Fruit fly (Drosophila melanogaster) whole organism, embryonic: ENCODE data around the gene Or85a.
A peak's percentile ranks its signal among the peaks of the same experiment; 100 is the strongest.

ENCODE experiments used
- Atf-2 ChIP-seq: fragments of 200-800 bp; sonication (Bioruptor generic); optimal IDR thresholded peaks from 2 replicates; lab custom pipeline; 2016; ENCODE audit warnings: missing biosample characterization, missing genetic modification characterization
- B-H2 ChIP-seq: fragments of 200-800 bp; sonication (Bioruptor generic); optimal IDR thresholded peaks from 2 replicates; lab custom pipeline; 2018; ENCODE audit warnings: missing biosample characterization, mild to moderate bottlenecking, missing genetic modification characterization
- CG1024 ChIP-seq: fragments of 200-800 bp; sonication (Bioruptor generic); IDR thresholded peaks from 2 replicates; pipeline ENCODE4 v1.3.6; 2022; ENCODE audit warnings: missing biosample characterization, missing genetic modification characterization
- CG1233 ChIP-seq: fragments of 200-800 bp; sonication (Bioruptor generic); optimal IDR thresholded peaks from 4 replicates; lab custom pipeline; 2018; ENCODE audit warnings: missing biosample characterization, mild to moderate bottlenecking, missing genetic modification characterization
- CG12744 ChIP-seq: fragments of 200-800 bp; sonication (Bioruptor generic); optimal IDR thresholded peaks from 2 replicates; lab custom pipeline; 2016; ENCODE audit warnings: missing biosample characterization, missing genetic modification characterization
- CG12769 ChIP-seq: fragments of 200-800 bp; sonication (Bioruptor generic); optimal IDR thresholded peaks from 2 replicates; lab custom pipeline; 2019; ENCODE audit warnings: missing biosample characterization, mild to moderate bottlenecking, missing genetic modification characterization, moderate library complexity
- CG18599 ChIP-seq: fragments of 200-800 bp; sonication (Bioruptor generic); optimal IDR thresholded peaks from 3 replicates; lab custom pipeline; 2017; ENCODE audit warnings: missing biosample characterization, missing genetic modification characterization, mild to moderate bottlenecking, moderate library complexity, missing genetic modification reagents
- CG2129 ChIP-seq: fragments of 200-800 bp; sonication (Bioruptor generic); IDR thresholded peaks from 2 replicates; pipeline ENCODE4 v1.3.6; 2022; ENCODE audit warnings: missing biosample characterization, missing genetic modification characterization; ENCODE audit not compliant: partially characterized antibody
- CG2199 ChIP-seq: fragments of 200-800 bp; sonication (Bioruptor generic); IDR thresholded peaks from 3 replicates; pipeline ENCODE4 v1.3.6; 2022; ENCODE audit warnings: missing biosample characterization, missing genetic modification characterization
- CG32532 ChIP-seq: fragments of 200-800 bp; sonication (Bioruptor generic); IDR thresholded peaks from 2 replicates; pipeline ENCODE4 v1.3.6; 2022; ENCODE audit warnings: missing biosample characterization, missing genetic modification characterization
- CG34376 ChIP-seq: fragments of 200-800 bp; sonication (Bioruptor generic); optimal IDR thresholded peaks from 2 replicates; lab custom pipeline; 2018; ENCODE audit warnings: missing biosample characterization, mild to moderate bottlenecking, missing genetic modification characterization
- CG4282 ChIP-seq: fragments of 200-800 bp; sonication (Bioruptor generic); optimal IDR thresholded peaks from 2 replicates; lab custom pipeline; 2016; ENCODE audit warnings: missing biosample characterization, missing genetic modification characterization
- CG4360 ChIP-seq: fragments of 200-800 bp; sonication (Bioruptor generic); IDR thresholded peaks from 2 replicates; pipeline ENCODE4 v1.3.6; 2022; ENCODE audit warnings: missing biosample characterization, missing genetic modification characterization
- CG6765 ChIP-seq: fragments of 200-800 bp; sonication (Bioruptor generic); optimal IDR thresholded peaks from 3 replicates; lab custom pipeline; 2017; ENCODE audit warnings: missing biosample characterization, mild to moderate bottlenecking, missing genetic modification characterization
- CG8290 ChIP-seq, 3 experiments: fragments of 200-800 bp; sonication (Bioruptor generic); optimal IDR thresholded peaks; 2 replicates each; lab custom pipeline; 2016 to 2019; ENCODE audit warnings: missing biosample characterization in 3 of 3, missing genetic modification characterization in 3 of 3, mild to moderate bottlenecking in 2 of 3, moderate library complexity in 1 of 3
- CG9797 ChIP-seq: fragments of 200-800 bp; sonication (Bioruptor generic); optimal IDR thresholded peaks from 3 replicates; lab custom pipeline; 2018; ENCODE audit warnings: missing biosample characterization, mild to moderate bottlenecking, missing genetic modification characterization
- CG9932 ChIP-seq: fragments of 200-800 bp; sonication (Bioruptor generic); IDR thresholded peaks from 2 replicates; pipeline ENCODE4 v1.3.6; 2022; ENCODE audit warnings: missing biosample characterization, missing genetic modification characterization
- CTCF ChIP-seq: fragments of 200-800 bp; sonication (Bioruptor generic); optimal IDR thresholded peaks from 2 replicates; lab custom pipeline; 2017; ENCODE audit warnings: missing biosample characterization, mild to moderate bottlenecking, missing genetic modification characterization, moderate library complexity
- Deaf1 ChIP-seq: fragments of 200-800 bp; optimal IDR thresholded peaks from 3 replicates; lab custom pipeline; 2019; ENCODE audit warnings: missing biosample characterization, mild to moderate bottlenecking, missing genetic modification characterization, moderate library complexity
- HLH3B ChIP-seq: fragments of 200-800 bp; sonication (Bioruptor generic); IDR thresholded peaks from 2 replicates; pipeline ENCODE4 v1.3.6; 2022; ENCODE audit warnings: missing biosample characterization, missing genetic modification characterization
- HmgZ ChIP-seq: fragments of 200-800 bp; sonication (Bioruptor generic); optimal IDR thresholded peaks from 2 replicates; lab custom pipeline; 2018; ENCODE audit warnings: missing biosample characterization, mild to moderate bottlenecking, missing genetic modification characterization
- MTF-1 ChIP-seq: fragments of 200-800 bp; sonication (Bioruptor generic); optimal IDR thresholded peaks from 2 replicates; lab custom pipeline; 2018; ENCODE audit warnings: missing biosample characterization, mild to moderate bottlenecking, missing genetic modification characterization, borderline replicate concordance
- Med ChIP-seq: fragments of 200-800 bp; sonication (Bioruptor generic); peaks from one replicate; lab custom pipeline; 2016; ENCODE audit warnings: missing biosample characterization, missing genetic modification characterization, mild to moderate bottlenecking, inconsistent platforms, moderate library complexity
- NfI ChIP-seq: fragments of 200-800 bp; sonication (Bioruptor generic); optimal IDR thresholded peaks from 3 replicates; lab custom pipeline; 2018; ENCODE audit warnings: missing biosample characterization, mild to moderate bottlenecking, missing genetic modification characterization, moderate library complexity
- Pdp1 ChIP-seq, 2 experiments: fragments of 200-800 bp; sonication (Bioruptor generic); optimal IDR thresholded peaks; 3 replicates each; lab custom pipeline; 2016; ENCODE audit warnings: missing biosample characterization in 2 of 2, missing genetic modification characterization in 2 of 2, mild to moderate bottlenecking in 1 of 2, moderate library complexity in 1 of 2
- Scr ChIP-seq: fragments of 200-800 bp; sonication (Bioruptor generic); IDR thresholded peaks from 2 replicates; pipeline ENCODE4 v1.3.6; 2022; ENCODE audit warnings: missing biosample characterization, missing genetic modification characterization; ENCODE audit not compliant: partially characterized antibody
- Ssrp ChIP-seq: fragments of 200-800 bp; sonication (Bioruptor generic); optimal IDR thresholded peaks from 2 replicates; lab custom pipeline; 2018; ENCODE audit warnings: missing biosample characterization, mild to moderate bottlenecking, missing genetic modification characterization, moderate library complexity
- YL-1 ChIP-seq: fragments of 200-800 bp; sonication (Bioruptor generic); optimal IDR thresholded peaks from 3 replicates; lab custom pipeline; 2017; ENCODE audit warnings: missing biosample characterization, mild to moderate bottlenecking, missing genetic modification characterization
- amos ChIP-seq: fragments of 200-800 bp; sonication (Bioruptor generic); IDR thresholded peaks from 2 replicates; pipeline ENCODE4 v1.3.6; 2022; ENCODE audit warnings: missing biosample characterization, missing genetic modification characterization; ENCODE audit not compliant: partially characterized antibody
- ase ChIP-seq: fragments of 200-800 bp; sonication (Bioruptor generic); IDR thresholded peaks from 3 replicates; pipeline ENCODE4 v1.3.6; 2022; ENCODE audit warnings: missing biosample characterization, missing genetic modification characterization
- bcd ChIP-seq: fragments of 200-800 bp; sonication (Bioruptor generic); optimal IDR thresholded peaks from 2 replicates; lab custom pipeline; 2017; ENCODE audit warnings: missing biosample characterization, mild to moderate bottlenecking, missing genetic modification characterization
- cad ChIP-seq: fragments of >200 bp; optimal IDR thresholded peaks from 2 replicates; lab custom pipeline; 2017; ENCODE audit warnings: missing biosample characterization, missing genetic modification characterization
- chinmo ChIP-seq: fragments of 200-800 bp; sonication (Bioruptor generic); IDR thresholded peaks from 4 replicates; pipeline ENCODE4 v1.3.6; 2022; ENCODE audit warnings: missing biosample characterization, missing genetic modification characterization; ENCODE audit not compliant: partially characterized antibody
- ci ChIP-seq: fragments of 200-800 bp; sonication (Bioruptor generic); IDR thresholded peaks from 3 replicates; pipeline ENCODE4 v1.3.6; 2022; ENCODE audit warnings: missing biosample characterization, missing genetic modification characterization
- croc ChIP-seq: fragments of 200-800 bp; sonication (Bioruptor generic); conservative IDR thresholded peaks from 3 replicates; pipeline ENCODE4 v1.3.6; 2022; ENCODE audit warnings: missing biosample characterization, missing genetic modification characterization
- cwo ChIP-seq: fragments of 200-800 bp; sonication (Bioruptor generic); optimal IDR thresholded peaks from 3 replicates; lab custom pipeline; 2017; ENCODE audit warnings: missing biosample characterization, missing genetic modification characterization, mild to moderate bottlenecking, moderate library complexity, missing genetic modification reagents
- dimm ChIP-seq: fragments of 200-800 bp; sonication (Bioruptor generic); IDR thresholded peaks from 2 replicates; pipeline ENCODE4 v1.3.6; 2022; ENCODE audit warnings: missing biosample characterization, missing genetic modification characterization
- gcm ChIP-seq: fragments of 200-800 bp; sonication (Bioruptor generic); optimal IDR thresholded peaks from 2 replicates; lab custom pipeline; 2019; ENCODE audit warnings: missing biosample characterization, mild to moderate bottlenecking, missing genetic modification characterization, moderate library complexity
- lmd ChIP-seq: fragments of 200-800 bp; sonication (Bioruptor generic); IDR thresholded peaks from 2 replicates; pipeline ENCODE4 v1.3.6; 2022; ENCODE audit warnings: missing biosample characterization, missing genetic modification characterization
- mirr ChIP-seq: fragments of 200-800 bp; sonication (Bioruptor generic); optimal IDR thresholded peaks from 3 replicates; lab custom pipeline; 2018; ENCODE audit warnings: missing biosample characterization, mild to moderate bottlenecking, missing genetic modification characterization
- nerfin-2 ChIP-seq: fragments of 200-800 bp; sonication (Bioruptor generic); IDR thresholded peaks from 2 replicates; pipeline ENCODE4 v1.3.6; 2022; ENCODE audit warnings: missing biosample characterization, missing genetic modification characterization; ENCODE audit not compliant: partially characterized antibody
- pum ChIP-seq: fragments of 200-800 bp; sonication (Bioruptor generic); optimal IDR thresholded peaks from 2 replicates; lab custom pipeline; 2016; ENCODE audit warnings: missing biosample characterization, missing genetic modification characterization
- sd ChIP-seq: fragments of 200-800 bp; sonication (Bioruptor generic); optimal IDR thresholded peaks from 3 replicates; lab custom pipeline; 2018; ENCODE audit warnings: missing biosample characterization, mild to moderate bottlenecking, missing genetic modification characterization, moderate library complexity
- sens ChIP-seq: fragments of 200-800 bp; sonication (Bioruptor generic); peaks from one replicate; lab custom pipeline; 2016; ENCODE audit warnings: missing biosample characterization, missing genetic modification characterization
- sug ChIP-seq: fragments of 200-800 bp; optimal IDR thresholded peaks from 2 replicates; lab custom pipeline; 2019; ENCODE audit warnings: missing biosample characterization, mild to moderate bottlenecking, missing genetic modification characterization, moderate library complexity

Gene Or85a

dm6 chr3R:8349449-8350115 is 28.0 kb downstream of the Or85a start, which contains the start of gene Atg13 (continued):
- no peak for TF ChIP-seq gcm (GFP tag; lab: Kevin White, UChicago)
- TF ChIP-seq Scr: peak; percentile 77
- TF ChIP-seq dimm (GFP tag; lab: Robert Waterston, UW): no peak
- TF ChIP-seq CG12744 (GFP tag; lab: Kevin White, UChicago): no peak
- no peak for TF ChIP-seq CG4282
- no peak for TF ChIP-seq CG2199 (GFP tag; lab: Robert Waterston, UW)

dm6 chr3R:8352961-8353728 is 31.6 kb downstream of the Or85a start:
- TF ChIP-seq MTF-1 (GFP tag; lab: Kevin White, UChicago): no peak
- TF ChIP-seq CG2129 (GFP tag; lab: Robert Waterston, UW): no peak
- TF ChIP-seq croc (GFP tag; lab: Robert Waterston, UW): no peak
- TF ChIP-seq sug: peak; percentile 75
- peak; percentile 27; the same call in 1 of the 2 replicates for TF ChIP-seq CG1024 (GFP tag; lab: Robert Waterston, UW)
- TF ChIP-seq Atf-2 (GFP tag; lab: Kevin White, UChicago): no peak
- TF ChIP-seq Med: peak; percentile 77
- TF ChIP-seq chinmo: 0 out of 4 replicates have a peak, but pooled peaks have one; percentile 58
- no peak for TF ChIP-seq cad
- peak; percentile 22 for TF ChIP-seq NfI (GFP tag; lab: Kevin White, UChicago)
- no peak for TF ChIP-seq bcd
- TF ChIP-seq CTCF (GFP tag; lab: Kevin White, UChicago): no peak
- TF ChIP-seq CG32532 (GFP tag; lab: Robert Waterston, UW): peak; percentile 7; the same call in 1 of the 2 replicates
- peak in 1 of 2 experiments; percentile 87 for TF ChIP-seq Pdp1 (GFP tag; optimal IDR thresholded peaks at IDR 0.05; lab: Kevin White, UChicago)
- 0 out of 2 replicates have a peak, but pooled peaks have one; percentile 17 for TF ChIP-seq CG4360 (GFP tag; lab: Robert Waterston, UW)
- TF ChIP-seq CG1233 (GFP tag; lab: Kevin White, UChicago): peak; percentile 6
- TF ChIP-seq lmd: 0 out of 2 replicates have a peak, but pooled peaks have one; percentile 16
- TF ChIP-seq CG34376 (GFP tag; lab: Kevin White, UChicago): peak; percentile 34
- TF ChIP-seq CG12769 (tag; lab: Kevin White, UChicago): peak; percentile 51
- TF ChIP-seq CG18599 (GFP tag; lab: Kevin White, UChicago): peak; percentile 45
- no peak for TF ChIP-seq ase (GFP tag; lab: Robert Waterston, UW)
- TF ChIP-seq mirr (GFP tag; lab: Kevin White, UChicago): peak; percentile 1
- 0 out of 2 replicates have a peak, but pooled peaks have one; percentile 4 for TF ChIP-seq CG9932
- peak; percentile 15 for TF ChIP-seq B-H2 (GFP tag; lab: Kevin White, UChicago)
- TF ChIP-seq ci (GFP tag; lab: Robert Waterston, UW): 0 out of 3 replicates have a peak, but pooled peaks have one; percentile 9
- no peak for TF ChIP-seq sd (tag; lab: Kevin White, UChicago)
- TF ChIP-seq Deaf1 (tag; lab: Kevin White, UChicago): no peak
- peak; percentile 82 for TF ChIP-seq cwo (GFP tag; lab: Kevin White, UChicago)
- no peak for TF ChIP-seq pum (GFP tag; lab: Kevin White, UChicago)
- no peak; the same call in 1 of the 2 replicates for TF ChIP-seq nerfin-2 (GFP tag; lab: Robert Waterston, UW)
- no peak for TF ChIP-seq CG8290 (GFP tag; optimal IDR thresholded peaks at IDR 0.05; lab: Kevin White, UChicago)
- peak in 1 of 2 experiments; percentile 41 for TF ChIP-seq CG8290 (tag; optimal IDR thresholded peaks at IDR 0.05; lab: Kevin White, UChicago)
- peak; percentile 2 for TF ChIP-seq CG6765 (GFP tag; lab: Kevin White, UChicago)
- TF ChIP-seq CG9797: no peak
- peak; percentile 6 for TF ChIP-seq HmgZ (tag; lab: Kevin White, UChicago)
- TF ChIP-seq amos (GFP tag; lab: Robert Waterston, UW): 0 out of 2 replicates have a peak, but pooled peaks have one; percentile 8
- TF ChIP-seq sens (GFP tag; lab: Kevin White, UChicago): peak; percentile 41
- TF ChIP-seq YL-1 (GFP tag; lab: Kevin White, UChicago): peak; percentile 3
- TF ChIP-seq HLH3B (GFP tag; lab: Robert Waterston, UW): 0 out of 2 replicates have a peak, but pooled peaks have one; percentile 4
- no peak for TF ChIP-seq Ssrp (tag; lab: Kevin White, UChicago)
